Fruit fly (Drosophila melanogaster) whole organism, adult: Measurements from ENCODE around the gene Osi4.

Source experiments
- Clk ChIP-seq: fragments of 200-800 bp; sonication (Bioruptor generic); optimal IDR thresholded peaks from 2 replicates; lab custom pipeline; 2017; ENCODE audit warnings: missing biosample characterization, missing genetic modification characterization
- ovo ChIP-seq: fragments of 200-800 bp; sonication (Bioruptor generic); optimal IDR thresholded peaks from 2 replicates; lab custom pipeline; 2016; ENCODE audit warnings: missing biosample characterization, missing genetic modification characterization

DNA sequence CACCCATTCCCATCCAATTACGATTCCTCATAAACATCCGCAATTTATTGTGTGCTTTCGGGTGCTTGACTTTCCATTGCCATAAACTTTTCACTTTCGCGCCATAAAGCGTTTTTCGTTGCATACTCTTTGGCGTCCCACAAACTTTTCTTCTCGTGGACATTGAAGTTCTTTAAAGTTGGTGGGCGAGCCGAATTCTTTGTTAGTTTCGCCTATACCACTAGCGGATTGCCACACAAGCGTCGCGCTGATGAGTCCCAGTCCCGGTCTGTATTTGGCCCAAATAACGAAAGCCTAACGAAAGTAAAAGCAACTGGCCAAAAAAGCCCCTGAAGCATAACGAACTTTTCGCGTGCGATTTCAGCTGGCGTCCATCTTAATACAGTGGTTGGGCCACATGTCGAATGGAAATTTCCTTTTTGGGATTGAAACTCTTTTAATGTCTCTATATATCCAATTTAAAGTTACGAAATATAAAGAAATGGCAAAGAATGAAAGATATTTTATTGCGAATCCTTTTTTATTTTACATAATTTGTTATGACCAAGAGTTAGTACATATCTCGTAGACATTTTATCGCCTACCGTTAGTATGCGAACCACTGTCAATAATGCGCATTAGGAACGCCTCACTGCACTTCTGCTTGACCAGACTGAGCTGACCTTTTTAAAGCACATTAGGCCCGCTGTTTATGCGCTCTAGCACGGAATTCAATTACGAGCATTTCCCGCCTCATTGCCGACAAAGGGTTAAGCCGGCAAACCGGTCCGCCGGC lies 11.1 kb downstream of the Osi4 start:
- TF ChIP-seq Clk (GFP tag; lab: Kevin White, UChicago) (no peak), ovo (no peak)
